Worm (Caenorhabditis elegans): Measurements from ENCODE around the gene Y41D4B.14.
A peak's percentile ranks its signal among the peaks of the same experiment; 100 is the strongest.

The Y41D4B.14 gene

DNA sequence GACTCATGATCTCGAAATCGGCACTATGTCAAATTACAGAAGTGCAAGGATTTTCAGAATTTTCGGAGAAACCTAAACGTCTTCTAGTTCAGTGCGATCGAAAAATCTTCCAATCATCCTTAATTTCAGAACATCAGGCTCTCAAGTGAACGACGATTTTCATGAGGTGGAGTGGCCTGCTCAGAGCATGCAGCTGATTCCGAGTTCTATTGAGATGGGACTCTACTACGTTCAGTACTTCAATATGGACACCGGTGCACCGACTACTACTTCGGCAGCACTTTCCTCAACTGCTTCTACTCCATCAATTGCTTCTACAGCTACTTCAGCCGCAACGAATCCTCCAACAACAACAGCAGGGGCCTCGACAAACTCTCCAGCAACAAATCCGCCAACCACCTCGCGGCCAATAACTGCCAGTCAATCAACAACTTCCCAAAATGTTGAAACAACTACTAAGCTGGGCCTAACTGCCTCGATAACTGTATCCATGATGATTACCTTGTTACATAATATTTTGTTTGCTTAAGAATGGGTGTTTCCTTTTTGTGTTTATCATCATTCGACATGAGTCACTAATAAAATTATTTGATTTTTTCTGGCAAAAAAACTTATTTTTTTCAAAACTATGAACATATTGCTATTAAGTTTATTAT, 13.2 kb upstream of the Y41D4B.14 start, which contains the start of gene Y41D4B.15:
Gene Y41D4B.15, plus strand, starts transcription at position 606 of the 656 bp plus-strand sequence.
- no peak for TF ChIP-seq daf-16 (GFP tag; optimal IDR thresholded peaks at IDR 0.05)
- peak; percentile 34 for TF ChIP-seq daf-16 (tag; optimal IDR thresholded peaks at IDR 0.05)
- TF ChIP-seq unc-62 (GFP tag; optimal IDR thresholded peaks at IDR 0.05 in 1 of 2): peak in 1 of 2 experiments; percentile 91
- no peak for TF ChIP-seq unc-62 (tag; optimal IDR thresholded peaks at IDR 0.05)
- no peak for TF ChIP-seq R02D3.7 (tag; optimal IDR thresholded peaks at IDR 0.05)

DNA sequence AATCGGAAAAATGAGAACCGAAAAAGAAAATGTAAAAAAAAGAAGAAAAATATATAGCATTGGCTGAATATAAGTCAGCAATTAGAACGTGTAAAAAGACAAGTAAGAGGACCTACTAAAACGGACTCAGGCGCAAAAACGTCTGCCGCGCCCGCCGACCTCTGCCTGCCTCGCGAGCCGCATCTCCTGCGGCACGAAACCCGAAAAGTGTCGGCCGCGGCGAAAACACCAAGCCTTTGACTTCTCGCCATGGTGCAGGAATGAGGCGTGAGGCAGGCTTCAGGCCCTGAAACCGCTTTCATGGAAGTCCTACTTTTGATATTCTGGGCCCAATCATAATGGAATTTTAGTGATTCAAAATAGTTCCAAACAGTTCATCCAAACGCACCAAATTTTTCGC, 11.1 kb upstream of the Y41D4B.14 start:
- TF ChIP-seq ceh-62 (tag; optimal IDR thresholded peaks at IDR 0.05): no peak
- TF ChIP-seq set-16 (GFP tag; IDR thresholded peaks at IDR 0.05): peak; percentile 90

DNA sequence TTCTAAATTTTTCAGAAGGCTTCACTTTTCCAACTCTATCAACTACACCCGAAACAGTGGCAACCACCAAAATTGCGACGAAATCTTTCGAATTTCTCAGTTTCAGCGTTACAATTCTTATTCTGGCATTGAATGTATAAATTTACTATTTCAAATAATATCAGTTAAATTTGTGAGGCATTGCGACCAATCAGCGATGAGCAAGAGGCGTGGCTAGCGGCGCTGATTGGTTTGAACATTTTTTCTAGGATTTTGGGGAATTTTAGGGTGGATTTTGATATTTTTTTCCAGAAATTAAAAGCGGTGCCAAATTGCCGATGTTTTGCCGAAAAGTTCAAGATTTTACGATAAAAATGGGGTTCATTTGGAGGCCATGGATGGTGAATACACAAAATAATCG, 9.3 kb upstream of the Y41D4B.14 start:
- TF ChIP-seq snpc-4 (tag; optimal IDR thresholded peaks at IDR 0.05) (no peak), aha-1 (tag) (peak; percentile 83), fkh-10 (GFP tag; optimal IDR thresholded peaks at IDR 0.05) (no peak), nhr-237 (tag; optimal IDR thresholded peaks at IDR 0.05) (no peak), zip-2 (tag; optimal IDR thresholded peaks at IDR 0.05) (no peak), lin-13 (GFP tag; optimal IDR thresholded peaks at IDR 0.05) (no peak), Y48G9A.11 (GFP tag; IDR thresholded peaks at IDR 0.05) (0 out of 2 replicates have a peak, but pooled peaks have one; percentile 6), egl-43 (GFP tag; IDR thresholded peaks at IDR 0.05) (no peak), lin-38 (GFP tag; IDR thresholded peaks at IDR 0.05) (no peak), rbr-2 (tag; optimal IDR thresholded peaks at IDR 0.05) (no peak), ama-1 (optimal IDR thresholded peaks at IDR 0.05) (no peak), spr-1 (tag; optimal IDR thresholded peaks at IDR 0.05) (no peak)

DNA sequence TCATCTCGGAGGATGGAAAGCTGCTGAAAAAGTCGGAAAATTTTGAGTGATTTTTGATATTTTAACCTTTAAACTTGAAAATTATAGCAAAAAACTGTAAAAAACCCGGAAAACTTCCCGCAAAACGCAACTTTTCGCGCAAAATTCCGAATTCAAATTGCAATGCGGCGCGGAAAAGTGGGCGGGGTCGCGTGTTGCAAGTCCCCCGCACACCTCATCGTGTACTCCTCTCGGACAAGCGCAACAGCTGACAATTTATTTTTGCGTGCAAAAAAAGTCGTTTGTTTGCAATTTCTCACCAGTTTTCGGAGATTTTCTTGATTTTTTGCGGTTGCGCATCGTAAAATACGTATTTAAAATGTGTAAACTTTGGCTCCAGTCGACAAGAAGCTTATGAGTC, 19.0 kb downstream of the Y41D4B.14 start, which contains the start of gene npp-8:
Gene npp-8, minus strand, starts transcription at position 23 of the 400 bp plus-strand sequence.
- peak; percentile 60; the same call in 1 of the 2 replicates for TF ChIP-seq tra-1 (GFP tag; IDR thresholded peaks at IDR 0.05)
- peak; percentile 90 for TF ChIP-seq mep-1 (tag; optimal IDR thresholded peaks at IDR 0.05)
- TF ChIP-seq arid-1 (GFP tag; conservative IDR thresholded peaks at IDR 0.05): peak; percentile 90
- TF ChIP-seq nhr-11 (tag; optimal IDR thresholded peaks at IDR 0.05): peak; percentile 59
- TF ChIP-seq Y75B8A.6 (GFP tag; IDR thresholded peaks at IDR 0.05): no peak
- no peak for TF ChIP-seq sdz-12 (GFP tag; optimal IDR thresholded peaks at IDR 0.05)
- peak; percentile 88 for TF ChIP-seq nhr-102 (tag; optimal IDR thresholded peaks at IDR 0.05)
- TF ChIP-seq ZK546.5 (tag; optimal IDR thresholded peaks at IDR 0.05): no peak
- peak; percentile 88 for TF ChIP-seq rbr-2 (tag; optimal IDR thresholded peaks at IDR 0.05)
- peak; percentile 40 for TF ChIP-seq gei-8 (GFP tag; optimal IDR thresholded peaks at IDR 0.05)
- TF ChIP-seq daf-12 (tag; optimal IDR thresholded peaks at IDR 0.05): no peak
- no peak for TF ChIP-seq R02D3.7 (tag; optimal IDR thresholded peaks at IDR 0.05)
- TF ChIP-seq mxl-3 (GFP tag; optimal IDR thresholded peaks at IDR 0.05): peak; percentile 64
- peak; percentile 74 for TF ChIP-seq vab-7 (GFP tag; IDR thresholded peaks at IDR 0.05)
- 0 out of 2 replicates have a peak, but pooled peaks have one; percentile 48 for TF ChIP-seq mxl-2 (GFP tag; conservative IDR thresholded peaks at IDR 0.05)
- TF ChIP-seq nhr-76 (tag; optimal IDR thresholded peaks at IDR 0.05): no peak
- 0 out of 2 replicates have a peak, but pooled peaks have one; percentile 58 for TF ChIP-seq lin-29 (GFP tag; IDR thresholded peaks at IDR 0.05)
- TF ChIP-seq ZK337.2 (GFP tag; IDR thresholded peaks at IDR 0.05): 0 out of 2 replicates have a peak, but pooled peaks have one; percentile 32
- TF ChIP-seq egl-43 (GFP tag; IDR thresholded peaks at IDR 0.05): peak; percentile 61; the same call in 1 of the 2 replicates
- TF ChIP-seq jun-1 (tag; optimal IDR thresholded peaks at IDR 0.05): no peak
- TF ChIP-seq lin-13 (GFP tag; optimal IDR thresholded peaks at IDR 0.05): peak; percentile 91
- TF ChIP-seq lin-39 (tag; optimal IDR thresholded peaks at IDR 0.05): no peak
- peak in 1 of 2 experiments; percentile 48; a peak in 1 of 4 replicates for TF ChIP-seq madf-5 (GFP tag; IDR thresholded peaks at IDR 0.05)
- peak; percentile 59 for TF ChIP-seq php-3 (GFP tag; IDR thresholded peaks at IDR 0.05)
- TF ChIP-seq spr-3 (GFP tag; optimal IDR thresholded peaks at IDR 0.05): peak; percentile 86
- TF ChIP-seq ama-1 (optimal IDR thresholded peaks at IDR 0.05): peak; percentile 62
- TF ChIP-seq fkh-10 (GFP tag; optimal IDR thresholded peaks at IDR 0.05): peak; percentile 71
- TF ChIP-seq nhr-6 (tag; optimal IDR thresholded peaks at IDR 0.05): peak; percentile 56
- peak; percentile 81 for TF ChIP-seq nhr-77 (tag; optimal IDR thresholded peaks at IDR 0.05)
- peak; percentile 27; the same call in 1 of the 2 replicates for TF ChIP-seq mdt-29 (GFP tag; IDR thresholded peaks at IDR 0.05)
- TF ChIP-seq skn-1 (tag; optimal IDR thresholded peaks at IDR 0.05): no peak
- no peak for TF ChIP-seq Y105C5A.15 (GFP tag; IDR thresholded peaks at IDR 0.05)
- TF ChIP-seq F26F4.8 (GFP tag; conservative IDR thresholded peaks at IDR 0.05): no peak

Measured in whole organism, L4 larva.